Fruit fly (Drosophila melanogaster) whole organism, prepupa: ENCODE data around the gene TrxT.

Experiments
- CG10631 ChIP-seq: fragments of 200-800 bp; sonication (Bioruptor generic); optimal IDR thresholded peaks from 2 replicates; lab custom pipeline; 2016; ENCODE audit warnings: missing biosample characterization, missing genetic modification characterization
- CG10669 ChIP-seq: fragments of 200-800 bp; sonication (Bioruptor generic); optimal IDR thresholded peaks from 3 replicates; lab custom pipeline; 2018; ENCODE audit warnings: missing biosample characterization, mild to moderate bottlenecking, missing genetic modification characterization, moderate library complexity
- CG11294 ChIP-seq: fragments of 200-800 bp; sonication (Bioruptor generic); IDR thresholded peaks from 2 replicates; pipeline ENCODE4 v1.3.6; 2022; ENCODE audit warnings: missing biosample characterization, missing genetic modification characterization
- CG15336 ChIP-seq: fragments of 200-800 bp; sonication (Bioruptor generic); IDR thresholded peaks from 2 replicates; pipeline ENCODE4 v1.3.6; 2022; ENCODE audit warnings: missing biosample characterization, missing genetic modification characterization
- CG1621 ChIP-seq: fragments of 200-800 bp; sonication (Bioruptor generic); optimal IDR thresholded peaks from 3 replicates; lab custom pipeline; 2018; ENCODE audit warnings: missing biosample characterization, mild to moderate bottlenecking, missing genetic modification characterization
- CG3032 ChIP-seq: fragments of 200-800 bp; optimal IDR thresholded peaks from 2 replicates; lab custom pipeline; 2019; ENCODE audit warnings: missing biosample characterization, mild to moderate bottlenecking, missing genetic modification characterization, moderate library complexity
- CG31627 ChIP-seq: fragments of 200-800 bp; sonication (Bioruptor generic); optimal IDR thresholded peaks from 3 replicates; lab custom pipeline; 2016; ENCODE audit warnings: missing biosample characterization, missing genetic modification characterization
- CG32006 ChIP-seq: fragments of 200-800 bp; sonication (Bioruptor generic); optimal IDR thresholded peaks from 3 replicates; lab custom pipeline; 2017; ENCODE audit warnings: missing biosample characterization, mild to moderate bottlenecking, missing genetic modification characterization
- CG34406 ChIP-seq: fragments of 200-800 bp; sonication (Bioruptor generic); optimal IDR thresholded peaks from 3 replicates; lab custom pipeline; 2016; ENCODE audit warnings: missing biosample characterization, missing genetic modification characterization
- CG3919 ChIP-seq: fragments of 200-800 bp; sonication (Bioruptor generic); optimal IDR thresholded peaks from 3 replicates; lab custom pipeline; 2016; ENCODE audit warnings: missing biosample characterization, missing genetic modification characterization
- CG4318 ChIP-seq: fragments of 200-800 bp; sonication (Bioruptor generic); optimal IDR thresholded peaks from 3 replicates; lab custom pipeline; 2017; ENCODE audit warnings: missing biosample characterization, mild to moderate bottlenecking, missing genetic modification characterization
- CG6163 ChIP-seq: fragments of 200-800 bp; sonication (Bioruptor generic); IDR thresholded peaks from 3 replicates; pipeline ENCODE4 v1.3.6; 2022; ENCODE audit warnings: missing biosample characterization, missing genetic modification characterization
- CG6276 ChIP-seq: fragments of 200-800 bp; sonication (Bioruptor generic); optimal IDR thresholded peaks from 2 replicates; lab custom pipeline; 2017; ENCODE audit warnings: missing biosample characterization, mild to moderate bottlenecking, missing genetic modification characterization
- CG6792 ChIP-seq: fragments of 200-800 bp; sonication (Bioruptor generic); optimal IDR thresholded peaks from 3 replicates; lab custom pipeline; 2016; ENCODE audit warnings: missing biosample characterization, missing genetic modification characterization
- CG6808 ChIP-seq: fragments of 200-800 bp; sonication (Bioruptor generic); optimal IDR thresholded peaks from 3 replicates; lab custom pipeline; 2017; ENCODE audit warnings: missing biosample characterization, missing genetic modification characterization, mild to moderate bottlenecking, moderate library complexity, missing genetic modification reagents
- CG6854 ChIP-seq: fragments of 200-800 bp; sonication (Bioruptor generic); optimal IDR thresholded peaks from 2 replicates; lab custom pipeline; 2017; ENCODE audit warnings: missing biosample characterization, mild to moderate bottlenecking, missing genetic modification characterization
- CG7368 ChIP-seq: fragments of 200-800 bp; sonication (Bioruptor generic); optimal IDR thresholded peaks from 3 replicates; lab custom pipeline; 2016; ENCODE audit warnings: missing biosample characterization, missing genetic modification characterization
- CG8119 ChIP-seq: fragments of 200-800 bp; sonication (Bioruptor generic); IDR thresholded peaks from 3 replicates; pipeline ENCODE4 v1.3.6; 2022; ENCODE audit warnings: missing biosample characterization, missing genetic modification characterization
- CG8319 ChIP-seq: fragments of 200-800 bp; sonication (Bioruptor generic); optimal IDR thresholded peaks from 3 replicates; lab custom pipeline; 2016; ENCODE audit warnings: missing biosample characterization, missing genetic modification characterization
- CG8632 ChIP-seq: fragments of 200-800 bp; sonication (Bioruptor generic); optimal IDR thresholded peaks from 3 replicates; lab custom pipeline; 2016; ENCODE audit warnings: missing biosample characterization, missing genetic modification characterization
- CG9139 ChIP-seq: fragments of 200-800 bp; sonication (Bioruptor generic); optimal IDR thresholded peaks from 3 replicates; lab custom pipeline; 2017; ENCODE audit warnings: missing biosample characterization, mild to moderate bottlenecking, missing genetic modification characterization
- Eip75B ChIP-seq: fragments of 200-800 bp; sonication (Bioruptor generic); optimal IDR thresholded peaks from 3 replicates; lab custom pipeline; 2016; ENCODE audit warnings: missing biosample characterization, missing genetic modification characterization
- Eip78C ChIP-seq: fragments of 200-800 bp; sonication (Bioruptor generic); peaks from one replicate; lab custom pipeline; 2016; ENCODE audit warnings: missing biosample characterization, missing genetic modification characterization
- Ets21C ChIP-seq: fragments of 200-800 bp; sonication (Bioruptor generic); optimal IDR thresholded peaks from 3 replicates; lab custom pipeline; 2016; ENCODE audit warnings: missing biosample characterization, missing genetic modification characterization
- Ets96B ChIP-seq: fragments of 200-800 bp; optimal IDR thresholded peaks from 2 replicates; lab custom pipeline; 2019; ENCODE audit warnings: missing biosample characterization, mild to moderate bottlenecking, missing genetic modification characterization, moderate library complexity
- Gug ChIP-seq: fragments of 200-800 bp; sonication (Bioruptor generic); IDR thresholded peaks from 2 replicates; pipeline ENCODE4 v1.3.6; 2022; ENCODE audit warnings: missing biosample characterization, missing genetic modification characterization
- Hr38 ChIP-seq: sonication (Bioruptor generic); optimal IDR thresholded peaks from 2 replicates; lab custom pipeline; 2016; ENCODE audit warnings: missing biosample characterization, missing genetic modification characterization
- Hr4 ChIP-seq: fragments of 200-800 bp; sonication (Bioruptor generic); optimal IDR thresholded peaks from 3 replicates; lab custom pipeline; 2016; ENCODE audit warnings: missing biosample characterization, missing genetic modification characterization
- Lpt ChIP-seq: fragments of 200-800 bp; sonication (Bioruptor generic); optimal IDR thresholded peaks from 3 replicates; lab custom pipeline; 2016; ENCODE audit warnings: missing biosample characterization, missing genetic modification characterization
- Met ChIP-seq: fragments of 200-800 bp; sonication (Bioruptor generic); optimal IDR thresholded peaks from 3 replicates; lab custom pipeline; 2016; ENCODE audit warnings: missing biosample characterization, missing genetic modification characterization
- OdsH ChIP-seq: fragments of 200-800 bp; sonication (Bioruptor generic); optimal IDR thresholded peaks from 3 replicates; lab custom pipeline; 2016; ENCODE audit warnings: missing biosample characterization, missing genetic modification characterization
- Smox ChIP-seq: fragments of 200-800 bp; sonication (Bioruptor generic); optimal IDR thresholded peaks from 3 replicates; lab custom pipeline; 2016; ENCODE audit warnings: missing biosample characterization, missing genetic modification characterization
- Sox102F ChIP-seq: fragments of 200-800 bp; sonication (Bioruptor generic); optimal IDR thresholded peaks from 2 replicates; lab custom pipeline; 2016; ENCODE audit warnings: missing biosample characterization, mild to moderate bottlenecking, missing genetic modification characterization
- Sox14 ChIP-seq: fragments of 200-800 bp; sonication (Bioruptor generic); optimal IDR thresholded peaks from 3 replicates; lab custom pipeline; 2016; ENCODE audit warnings: missing biosample characterization, missing genetic modification characterization
- Sox15 ChIP-seq: fragments of 200-800 bp; sonication (Bioruptor generic); optimal IDR thresholded peaks from 3 replicates; lab custom pipeline; 2016; ENCODE audit warnings: missing biosample characterization, missing genetic modification characterization
- achi ChIP-seq: fragments of 200-800 bp; sonication (Bioruptor generic); optimal IDR thresholded peaks from 3 replicates; lab custom pipeline; 2016; ENCODE audit warnings: missing biosample characterization, missing genetic modification characterization
- acj6 ChIP-seq: fragments of 200-800 bp; sonication (Bioruptor generic); optimal IDR thresholded peaks from 3 replicates; lab custom pipeline; 2016; ENCODE audit warnings: missing biosample characterization, missing genetic modification characterization
- cyc ChIP-seq: fragments of 200-800 bp; sonication (Bioruptor generic); optimal IDR thresholded peaks from 3 replicates; lab custom pipeline; 2016; ENCODE audit warnings: missing biosample characterization, missing genetic modification characterization
- dac ChIP-seq: fragments of 200-800 bp; sonication (Bioruptor generic); optimal IDR thresholded peaks from 2 replicates; lab custom pipeline; 2017; ENCODE audit warnings: missing biosample characterization, mild to moderate bottlenecking, missing genetic modification characterization
- dsx ChIP-seq: fragments of 200-800 bp; optimal IDR thresholded peaks from 3 replicates; lab custom pipeline; 2019; ENCODE audit warnings: missing biosample characterization, mild to moderate bottlenecking, missing genetic modification characterization, moderate library complexity; ENCODE audit not compliant: poor library complexity, severe bottlenecking
- eg ChIP-seq: fragments of 200-800 bp; sonication (Bioruptor generic); IDR thresholded peaks from 3 replicates; pipeline ENCODE4 v1.3.6; 2022; ENCODE audit warnings: missing biosample characterization, missing genetic modification characterization
- esn ChIP-seq: fragments of 200-800 bp; sonication (Bioruptor generic); optimal IDR thresholded peaks from 2 replicates; lab custom pipeline; 2016; ENCODE audit warnings: missing biosample characterization, mild to moderate bottlenecking, missing genetic modification characterization, moderate library complexity
- fd85E ChIP-seq: fragments of 200-800 bp; sonication (Bioruptor generic); optimal IDR thresholded peaks from 3 replicates; lab custom pipeline; 2016; ENCODE audit warnings: missing biosample characterization, missing genetic modification characterization
- fkh ChIP-seq: fragments of 200-800 bp; sonication (Bioruptor generic); optimal IDR thresholded peaks from 3 replicates; lab custom pipeline; 2017; ENCODE audit warnings: missing biosample characterization, mild to moderate bottlenecking, missing genetic modification characterization, moderate library complexity
- lz ChIP-seq: fragments of 200-800 bp; sonication (Bioruptor generic); optimal IDR thresholded peaks from 3 replicates; lab custom pipeline; 2016; ENCODE audit warnings: missing biosample characterization, missing genetic modification characterization
- net ChIP-seq: fragments of 200-800 bp; sonication (Bioruptor generic); optimal IDR thresholded peaks from 3 replicates; lab custom pipeline; 2016; ENCODE audit warnings: missing biosample characterization, missing genetic modification characterization
- pdm3 ChIP-seq: fragments of 200-800 bp; sonication (Bioruptor generic); optimal IDR thresholded peaks from 3 replicates; lab custom pipeline; 2016; ENCODE audit warnings: missing biosample characterization, missing genetic modification characterization
- salr ChIP-seq, 2 experiments: fragments of 200-800 bp; sonication (Bioruptor generic); optimal IDR thresholded peaks; 3 replicates each; lab custom pipeline; 2016 to 2018; ENCODE audit warnings: missing biosample characterization in 2 of 2, missing genetic modification characterization in 2 of 2, mild to moderate bottlenecking in 1 of 2
- spab ChIP-seq: fragments of 200-800 bp; sonication (Bioruptor generic); optimal IDR thresholded peaks from 2 replicates; lab custom pipeline; 2017; ENCODE audit warnings: missing biosample characterization, mild to moderate bottlenecking, missing genetic modification characterization, missing genetic modification reagents
- ss ChIP-seq, 2 experiments: fragments of 200-800 bp; sonication (Bioruptor generic); optimal IDR thresholded peaks; 2 replicates in 1 of 2; 3 replicates in 1 of 2; lab custom pipeline; 2017 to 2018; ENCODE audit warnings: mild to moderate bottlenecking in 2 of 2, missing biosample characterization in 2 of 2, missing genetic modification characterization in 2 of 2, moderate library complexity in 1 of 2
- svp ChIP-seq: fragments of 200-800 bp; sonication (Bioruptor generic); peaks from one replicate; lab custom pipeline; 2016; ENCODE audit warnings: missing biosample characterization, missing genetic modification characterization
- topi ChIP-seq: fragments of 200-800 bp; sonication (Bioruptor generic); optimal IDR thresholded peaks from 3 replicates; lab custom pipeline; 2016; ENCODE audit warnings: missing biosample characterization, missing genetic modification characterization
- vri ChIP-seq: fragments of 200-800 bp; sonication (Bioruptor generic); optimal IDR thresholded peaks from 3 replicates; lab custom pipeline; 2016; ENCODE audit warnings: missing biosample characterization, mild to moderate bottlenecking, missing genetic modification characterization

TrxT gene

dm6 chrX:5322459-5322883 is 10.8 kb upstream of the TrxT start, which contains the start of gene Rnp4F:
Rnp4F (minus strand) TSS chrX:5322696.
- peak; percentile 41 for TF ChIP-seq CG8319 (GFP tag; lab: Kevin White, UChicago)
- TF ChIP-seq OdsH (GFP tag; lab: Kevin White, UChicago): peak; percentile 77
- peak; percentile 72 for TF ChIP-seq dac (GFP tag; lab: Kevin White, UChicago)
- TF ChIP-seq dsx (GFP tag; lab: Kevin White, UChicago): no peak
- peak; percentile 73; the same call in 2 of the 3 replicates for TF ChIP-seq CG8119 (GFP tag; lab: Robert Waterston, UW)
- peak; percentile 74 for TF ChIP-seq Ets21C (GFP tag; lab: Kevin White, UChicago)
- TF ChIP-seq Ets96B (tag; lab: Kevin White, UChicago): no peak
- TF ChIP-seq Hr38 (GFP tag; lab: Kevin White, UChicago): peak; percentile 45
- no peak for TF ChIP-seq achi (GFP tag; lab: Kevin White, UChicago)
- peak; percentile 79 for TF ChIP-seq eg
- TF ChIP-seq lz (GFP tag; lab: Kevin White, UChicago): peak; percentile 80
- peak; percentile 85 for TF ChIP-seq pdm3 (GFP tag; lab: Kevin White, UChicago)
- TF ChIP-seq CG9139: no peak
- no peak for TF ChIP-seq svp (GFP tag; lab: Kevin White, UChicago)
- peak; percentile 75 for TF ChIP-seq CG32006 (GFP tag; lab: Kevin White, UChicago)
- no peak for TF ChIP-seq fd85E
- no peak for TF ChIP-seq Sox102F (GFP tag; lab: Kevin White, UChicago)
- no peak for TF ChIP-seq Hr4 (GFP tag; lab: Kevin White, UChicago)
- TF ChIP-seq Gug: peak; percentile 70
- peak; percentile 60 for TF ChIP-seq CG3919 (GFP tag; lab: Kevin White, UChicago)
- peak in 1 of 2 experiments; percentile 59 for TF ChIP-seq ss (GFP tag; optimal IDR thresholded peaks at IDR 0.05; lab: Kevin White, UChicago)
- no peak for TF ChIP-seq Eip75B (GFP tag; lab: Kevin White, UChicago)
- TF ChIP-seq CG31627: peak; percentile 83
- TF ChIP-seq CG7368: peak; percentile 23
- peak; percentile 61 for TF ChIP-seq CG6792
- TF ChIP-seq acj6 (GFP tag; lab: Kevin White, UChicago): peak; percentile 76
- peak; percentile 55 for TF ChIP-seq CG34406 (GFP tag; lab: Kevin White, UChicago)
- TF ChIP-seq CG3032 (tag; lab: Kevin White, UChicago): peak; percentile 62
- peak; percentile 74 for TF ChIP-seq CG10631 (GFP tag; lab: Kevin White, UChicago)
- peak; percentile 73 for TF ChIP-seq esn (GFP tag; lab: Kevin White, UChicago)
- peak; percentile 64 for TF ChIP-seq CG6854 (GFP tag; lab: Kevin White, UChicago)
- TF ChIP-seq Smox (GFP tag; lab: Kevin White, UChicago): no peak
- no peak for TF ChIP-seq fkh (GFP tag; lab: Kevin White, UChicago)
- peak; percentile 62 for TF ChIP-seq Sox15
- peak; percentile 85 for TF ChIP-seq Eip78C (GFP tag; lab: Kevin White, UChicago)
- peak; percentile 16 for TF ChIP-seq topi (GFP tag; lab: Kevin White, UChicago)
- TF ChIP-seq CG6808 (GFP tag; lab: Kevin White, UChicago): no peak
- TF ChIP-seq CG11294 (GFP tag; lab: Robert Waterston, UW): peak; percentile 31; the same call in 1 of the 2 replicates
- peak; percentile 72 for TF ChIP-seq Lpt (GFP tag; lab: Kevin White, UChicago)
- TF ChIP-seq net (GFP tag; lab: Kevin White, UChicago): peak; percentile 79
- TF ChIP-seq CG15336: peak; percentile 61; the same call in 1 of the 2 replicates
- TF ChIP-seq CG10669 (GFP tag; lab: Kevin White, UChicago): peak; percentile 52
- no peak for TF ChIP-seq CG4318 (GFP tag; lab: Kevin White, UChicago)
- no peak for TF ChIP-seq Met (GFP tag; lab: Kevin White, UChicago)
- TF ChIP-seq CG6276 (GFP tag; lab: Kevin White, UChicago): no peak
- peak; percentile 39 for TF ChIP-seq CG1621
- TF ChIP-seq Sox14 (GFP tag; lab: Kevin White, UChicago): peak; percentile 76
- TF ChIP-seq CG8632 (GFP tag; lab: Kevin White, UChicago): peak; percentile 70
- TF ChIP-seq spab: no peak
- no peak; the same call in 1 of the 3 replicates for TF ChIP-seq CG6163 (GFP tag; lab: Robert Waterston, UW)
- peak; percentile 24 to 67 for TF ChIP-seq salr (GFP tag; optimal IDR thresholded peaks at IDR 0.05; lab: Kevin White, UChicago)
- peak; percentile 78 for TF ChIP-seq cyc (GFP tag; lab: Kevin White, UChicago)
- no peak for TF ChIP-seq vri (GFP tag; lab: Kevin White, UChicago)
